Fruit fly (Drosophila melanogaster) whole organism, embryonic: ENCODE results near the gene HP5.

ENCODE experiments used
- CG16815 ChIP-seq: fragments of 200-800 bp; sonication (Bioruptor generic); optimal IDR thresholded peaks from 3 replicates; lab custom pipeline; 2017; ENCODE audit warnings: missing biosample characterization, mild to moderate bottlenecking, missing genetic modification characterization
- Ravus ChIP-seq: fragments of 200-800 bp; sonication (Bioruptor generic); IDR thresholded peaks from 2 replicates; pipeline ENCODE4 v1.3.6; 2022; ENCODE audit warnings: missing biosample characterization, missing genetic modification characterization
- nerfin-2 ChIP-seq: fragments of 200-800 bp; sonication (Bioruptor generic); IDR thresholded peaks from 2 replicates; pipeline ENCODE4 v1.3.6; 2022; ENCODE audit warnings: missing biosample characterization, missing genetic modification characterization; ENCODE audit not compliant: partially characterized antibody

dm6 chrX:11500284-11500683 is 45.7 kb downstream of the HP5 start:
- no peak for TF ChIP-seq nerfin-2 (GFP tag; lab: Robert Waterston, UW)
- TF ChIP-seq CG16815 (GFP tag; lab: Kevin White, UChicago): no peak
- no peak for TF ChIP-seq Ravus (GFP tag; lab: Robert Waterston, UW)
